Worm (Caenorhabditis elegans) whole organism, L1 larva: ENCODE measurements around the gene nas-4.

Experiments used
- C34B4.2 ChIP-seq: sonication (generic microtip); optimal IDR thresholded peaks from 2 replicates; lab custom pipeline; 2017; ENCODE audit warnings: mild to moderate bottlenecking, missing genetic modification characterization, missing compliant biosample characterization
- elt-3 ChIP-seq, 6 experiments: fragments of 150-350 bp in 1 of 6; sonication (generic microtip); optimal IDR thresholded peaks; 2 replicates each; lab custom pipeline; 2017 to 2018; ENCODE audit warnings: missing biosample characterization in 6 of 6, missing genetic modification characterization in 6 of 6, inconsistent platforms in 1 of 6
- lir-3 ChIP-seq: sonication (generic microtip); optimal IDR thresholded peaks from 2 replicates; lab custom pipeline; 2016; ENCODE audit warnings: mild to moderate bottlenecking, missing genetic modification characterization, moderate library complexity, missing compliant biosample characterization; ENCODE audit not compliant: poor library complexity
- rnt-1 ChIP-seq: sonication (generic microtip); optimal IDR thresholded peaks from 2 replicates; lab custom pipeline; 2016; ENCODE audit warnings: mild to moderate bottlenecking, missing genetic modification characterization, moderate library complexity, missing compliant biosample characterization
- snpc-4 ChIP-seq: fragments of 150-350 bp; optimal IDR thresholded peaks from 2 replicates; lab custom pipeline; 2014; ENCODE audit warnings: missing biosample characterization, missing genetic modification characterization

DNA sequence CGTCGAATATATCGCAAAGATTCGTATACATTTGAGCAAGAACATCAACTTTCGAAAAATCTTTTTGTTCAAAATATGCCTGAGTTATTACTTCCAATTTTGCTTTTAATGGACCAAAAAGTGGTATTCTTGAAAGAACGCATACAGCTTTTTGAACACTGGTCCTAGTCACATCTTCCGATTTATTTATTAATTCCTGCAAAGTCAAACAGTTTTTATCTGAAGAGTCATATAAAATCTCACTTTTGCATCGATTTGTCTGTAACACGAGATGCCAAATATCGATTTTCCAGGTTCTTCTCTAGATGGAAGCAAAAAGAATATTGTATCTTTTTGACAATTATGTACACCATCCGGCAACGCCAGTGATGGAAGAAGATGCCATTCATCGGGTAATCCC, 34.4 kb upstream of the nas-4 start:
- no peak for TF ChIP-seq rnt-1 (tag; lab: Kevin White, UChicago)
- TF ChIP-seq elt-3 (tag; optimal IDR thresholded peaks at IDR 0.05; lab: Kevin White, UChicago): no peak
- TF ChIP-seq C34B4.2 (tag; lab: Kevin White, UChicago): no peak
- TF ChIP-seq snpc-4 (tag; lab: Kevin White, UChicago): no peak
- TF ChIP-seq lir-3 (tag; lab: Kevin White, UChicago): no peak
